Fruit fly (Drosophila melanogaster): ENCODE data around the gene CG18048.

CG18048 gene

DNA sequence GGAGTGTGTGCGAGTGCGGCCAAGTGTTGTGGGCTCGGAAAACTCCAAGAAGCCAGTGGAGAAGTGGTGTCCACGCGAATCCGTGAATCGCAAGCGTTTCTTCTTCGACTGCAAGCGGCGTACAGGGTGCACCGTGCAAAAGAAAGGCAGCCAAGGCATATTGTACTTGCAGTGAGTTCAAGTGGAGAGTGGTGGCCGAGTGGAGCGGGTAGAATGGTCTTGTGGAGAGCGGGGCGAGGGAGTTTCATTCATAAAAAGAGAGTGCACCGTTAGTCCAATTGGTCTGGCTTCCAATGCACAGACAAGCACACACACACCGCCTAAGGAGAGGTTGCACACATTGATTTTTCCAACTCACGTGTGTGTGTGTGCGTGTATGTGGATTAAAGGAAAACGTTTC is 5.3 kb downstream of the CG18048 start (continued):
- TF ChIP-seq Stat92E (GFP tag; optimal IDR thresholded peaks at IDR 0.05) (no peak), HmgD (GFP tag; optimal IDR thresholded peaks at IDR 0.05) (no peak), Fer1 (GFP tag; optimal IDR thresholded peaks at IDR 0.05) (no peak), Rfx (GFP tag; IDR thresholded peaks at IDR 0.05) (no peak), Ets65A (GFP tag) (no peak), Sox100B (GFP tag; optimal IDR thresholded peaks at IDR 0.05) (no peak), unpg (GFP tag; optimal IDR thresholded peaks at IDR 0.05) (no peak), exex (tag; optimal IDR thresholded peaks at IDR 0.05) (no peak), CG5245 (GFP tag; optimal IDR thresholded peaks at IDR 0.05) (no peak), CG14965 (GFP tag; optimal IDR thresholded peaks at IDR 0.05; ENCODE audit: borderline replicate concordance) (no peak), CG8944 (GFP tag; optimal IDR thresholded peaks at IDR 0.05) (no peak), C15 (GFP tag; IDR thresholded peaks at IDR 0.05) (no peak), CkIIα-i1 (GFP tag; IDR thresholded peaks at IDR 0.05) (no peak), inv (GFP tag; IDR thresholded peaks at IDR 0.05; ENCODE audit: partially characterized antibody) (no peak), mam (GFP tag; optimal IDR thresholded peaks at IDR 0.05) (no peak), CG16779 (GFP tag; IDR thresholded peaks at IDR 0.05) (0 out of 2 replicates have a peak, but pooled peaks have one; percentile 16), CG13624 (GFP tag; optimal IDR thresholded peaks at IDR 0.05) (no peak), CG14710 (tag; optimal IDR thresholded peaks at IDR 0.05) (no peak), CG14441 (GFP tag; IDR thresholded peaks at IDR 0.05) (no peak), Ravus (GFP tag; IDR thresholded peaks at IDR 0.05) (no peak), Atf-2 (GFP tag; optimal IDR thresholded peaks at IDR 0.05) (no peak), tup (GFP tag; optimal IDR thresholded peaks at IDR 0.05) (no peak), toy (GFP tag; IDR thresholded peaks at IDR 0.05) (no peak), Spps (tag; optimal IDR thresholded peaks at IDR 0.05) (no peak), CG2129 (GFP tag; IDR thresholded peaks at IDR 0.05; ENCODE audit: partially characterized antibody) (no peak), croc (GFP tag; conservative IDR thresholded peaks at IDR 0.05) (no peak), CG34422 (GFP tag; IDR thresholded peaks at IDR 0.05) (no peak), en (GFP tag; optimal IDR thresholded peaks at IDR 0.05) (no peak), CG10959 (GFP tag; IDR thresholded peaks at IDR 0.05) (no peak), CG43689 (GFP tag; IDR thresholded peaks at IDR 0.05) (no peak), Trl (optimal IDR thresholded peaks at IDR 0.05) (no peak), Trl (GFP tag; optimal IDR thresholded peaks at IDR 0.05) (no peak), CG7271 (tag; optimal IDR thresholded peaks at IDR 0.05) (no peak), so (GFP tag; IDR thresholded peaks at IDR 0.05) (peak; percentile 44; the same call in 1 of the 3 replicates), jumu (GFP tag; optimal IDR thresholded peaks at IDR 0.05) (no peak), CG6175 (GFP tag; IDR thresholded peaks at IDR 0.05) (no peak), CG17568 (GFP tag; optimal IDR thresholded peaks at IDR 0.05) (no peak), nom (GFP tag; optimal IDR thresholded peaks at IDR 0.05) (peak; percentile 35), MBD-R2 (GFP tag; IDR thresholded peaks at IDR 0.05) (peak; percentile 13; the same call in 1 of the 2 replicates), ftz-f1 (GFP tag; optimal IDR thresholded peaks at IDR 0.05) (no peak), dati (GFP tag; IDR thresholded peaks at IDR 0.05) (no peak), dm (GFP tag; optimal IDR thresholded peaks at IDR 0.05) (no peak), bsh (GFP tag; optimal IDR thresholded peaks at IDR 0.05) (no peak), row (GFP tag; IDR thresholded peaks at IDR 0.05) (no peak), hkb (optimal IDR thresholded peaks at IDR 0.05) (no peak), hkb (GFP tag; IDR thresholded peaks at IDR 0.05) (no peak), PHDP (tag; optimal IDR thresholded peaks at IDR 0.05) (no peak), CG9876 (GFP tag; optimal IDR thresholded peaks at IDR 0.05) (no peak), CG17186 (GFP tag; optimal IDR thresholded peaks at IDR 0.05) (no peak), kay (GFP tag; optimal IDR thresholded peaks at IDR 0.05) (no peak), Taf1 (GFP tag; IDR thresholded peaks at IDR 0.05) (no peak), H15 (GFP tag; IDR thresholded peaks at IDR 0.05) (no peak), pros (GFP tag; optimal IDR thresholded peaks at IDR 0.05) (peak; percentile 79)
